Fruit fly (Drosophila melanogaster): ENCODE data around the gene Mpcp2.

Mpcp2 gene

DNA sequence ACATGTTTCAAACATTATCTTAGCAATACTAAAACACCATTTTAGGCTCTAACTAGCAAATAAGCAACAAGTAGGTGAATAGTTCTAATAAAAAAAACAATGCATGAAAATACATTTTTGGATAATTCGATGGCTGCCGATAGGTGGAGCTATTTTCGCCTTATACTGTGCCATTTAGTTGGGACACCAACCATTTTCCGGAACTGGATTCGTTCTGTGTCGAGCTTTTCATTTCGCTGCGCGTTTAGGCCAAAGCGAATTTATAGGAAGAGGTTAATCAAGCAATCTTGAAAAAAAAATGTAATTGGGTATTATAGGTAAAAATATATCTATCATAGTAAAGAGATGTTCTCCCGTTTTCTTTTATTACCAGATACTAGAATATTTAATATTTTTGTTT, 25.2 kb downstream of the Mpcp2 start:
- TF ChIP-seq kay (GFP tag; ENCODE audit: borderline replicate concordance) = peak; percentile 51
- TF ChIP-seq CG7101 (tag; optimal IDR thresholded peaks at IDR 0.05) = no peak
- TF ChIP-seq ovo (GFP tag; optimal IDR thresholded peaks at IDR 0.05) = no peak
- peak; percentile 23 for TF ChIP-seq pad (GFP tag; optimal IDR thresholded peaks at IDR 0.05)
- no peak for TF ChIP-seq toe (GFP tag; optimal IDR thresholded peaks at IDR 0.05)
- TF ChIP-seq CG7045 (GFP tag; optimal IDR thresholded peaks at IDR 0.05) = no peak
- no peak for TF ChIP-seq Clk (GFP tag; optimal IDR thresholded peaks at IDR 0.05)
- no peak for TF ChIP-seq CG5204 (GFP tag; optimal IDR thresholded peaks at IDR 0.05)
- TF ChIP-seq Crg-1 (GFP tag; optimal IDR thresholded peaks at IDR 0.05) = no peak

dm6 chr3L:14563461-14563860, 26.0 kb downstream of the Mpcp2 start:
- no peak for TF ChIP-seq toe (GFP tag; optimal IDR thresholded peaks at IDR 0.05)
- TF ChIP-seq CG12768 (GFP tag; optimal IDR thresholded peaks at IDR 0.05) = no peak
- TF ChIP-seq ovo (GFP tag; optimal IDR thresholded peaks at IDR 0.05) = no peak
- TF ChIP-seq tj (GFP tag; optimal IDR thresholded peaks at IDR 0.05) = no peak
- TF ChIP-seq CG7045 (GFP tag; optimal IDR thresholded peaks at IDR 0.05) = no peak
- TF ChIP-seq bab1 (GFP tag; optimal IDR thresholded peaks at IDR 0.05) = no peak

DNA sequence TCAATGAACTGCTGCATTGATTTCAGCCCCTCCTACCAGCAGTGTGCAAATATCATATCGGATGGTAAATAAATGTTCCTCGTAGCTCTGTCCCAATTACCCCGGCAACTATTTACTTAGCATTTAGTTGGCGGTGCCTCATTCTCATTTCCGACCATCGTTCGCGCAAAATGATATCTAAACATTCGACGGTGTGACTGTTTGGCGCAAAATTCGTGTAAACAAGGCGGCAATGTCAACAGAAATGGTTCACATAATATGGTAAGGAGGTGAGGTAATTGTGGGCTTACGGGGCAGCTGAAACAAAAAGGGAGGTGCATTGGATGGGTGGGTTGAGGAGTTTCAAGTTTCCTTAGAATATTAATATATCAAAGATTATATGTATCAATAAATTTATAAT, 27.0 kb downstream of the Mpcp2 start:
- TF ChIP-seq CG12768 (GFP tag; optimal IDR thresholded peaks at IDR 0.05) (peak; percentile 1), kay (GFP tag; ENCODE audit: borderline replicate concordance) (no peak), ovo (GFP tag; optimal IDR thresholded peaks at IDR 0.05) (peak; percentile 61), pad (GFP tag; optimal IDR thresholded peaks at IDR 0.05) (peak; percentile 13), toe (GFP tag; optimal IDR thresholded peaks at IDR 0.05) (no peak), CG1620 (GFP tag; optimal IDR thresholded peaks at IDR 0.05) (peak; percentile 40), cnc (optimal IDR thresholded peaks at IDR 0.05) (no peak), cic (GFP tag; optimal IDR thresholded peaks at IDR 0.05) (no peak), Clk (GFP tag; optimal IDR thresholded peaks at IDR 0.05) (no peak), CG11617 (GFP tag; optimal IDR thresholded peaks at IDR 0.05) (no peak), Mnt (GFP tag; optimal IDR thresholded peaks at IDR 0.05) (peak; percentile 16), CG7101 (tag; optimal IDR thresholded peaks at IDR 0.05) (peak; percentile 64), Crg-1 (GFP tag; optimal IDR thresholded peaks at IDR 0.05) (peak; percentile 65), tj (GFP tag; optimal IDR thresholded peaks at IDR 0.05) (no peak), Hr96 (GFP tag; optimal IDR thresholded peaks at IDR 0.05) (no peak), bab1 (GFP tag; optimal IDR thresholded peaks at IDR 0.05) (no peak), CG33017 (tag; optimal IDR thresholded peaks at IDR 0.05) (no peak), CG5204 (GFP tag; optimal IDR thresholded peaks at IDR 0.05) (no peak), CG14711 (tag; optimal IDR thresholded peaks at IDR 0.05) (no peak), CG7045 (GFP tag; optimal IDR thresholded peaks at IDR 0.05) (no peak)

dm6 chr3L:14565134-14565587, 27.7 kb downstream of the Mpcp2 start:
- TF ChIP-seq CG7045 (GFP tag; optimal IDR thresholded peaks at IDR 0.05) (no peak), CG12768 (GFP tag; optimal IDR thresholded peaks at IDR 0.05) (no peak), CG14711 (tag; optimal IDR thresholded peaks at IDR 0.05) (no peak), ovo (GFP tag; optimal IDR thresholded peaks at IDR 0.05) (no peak), bab1 (GFP tag; optimal IDR thresholded peaks at IDR 0.05) (no peak), Crg-1 (GFP tag; optimal IDR thresholded peaks at IDR 0.05) (no peak), tj (GFP tag; optimal IDR thresholded peaks at IDR 0.05) (no peak), toe (GFP tag; optimal IDR thresholded peaks at IDR 0.05) (no peak)

- TF ChIP-seq CG7045 (GFP tag; optimal IDR thresholded peaks at IDR 0.05) (no peak), kay (GFP tag; ENCODE audit: borderline replicate concordance) (no peak), Clk (GFP tag; optimal IDR thresholded peaks at IDR 0.05) (no peak), CG1620 (GFP tag; optimal IDR thresholded peaks at IDR 0.05) (no peak), pad (GFP tag; optimal IDR thresholded peaks at IDR 0.05) (no peak), tj (GFP tag; optimal IDR thresholded peaks at IDR 0.05) (no peak), CG5204 (GFP tag; optimal IDR thresholded peaks at IDR 0.05) (no peak), bab1 (GFP tag; optimal IDR thresholded peaks at IDR 0.05) (no peak), Mnt (GFP tag; optimal IDR thresholded peaks at IDR 0.05) (no peak), CG11617 (GFP tag; optimal IDR thresholded peaks at IDR 0.05) (no peak)
These were observed 29.7 kb downstream of the Mpcp2 start, which contains the start of gene CG42758 for dm6 chr3L:14567140-14567539. Gene CG42758, plus strand, starts transcription at chr3L:14567440.

DNA sequence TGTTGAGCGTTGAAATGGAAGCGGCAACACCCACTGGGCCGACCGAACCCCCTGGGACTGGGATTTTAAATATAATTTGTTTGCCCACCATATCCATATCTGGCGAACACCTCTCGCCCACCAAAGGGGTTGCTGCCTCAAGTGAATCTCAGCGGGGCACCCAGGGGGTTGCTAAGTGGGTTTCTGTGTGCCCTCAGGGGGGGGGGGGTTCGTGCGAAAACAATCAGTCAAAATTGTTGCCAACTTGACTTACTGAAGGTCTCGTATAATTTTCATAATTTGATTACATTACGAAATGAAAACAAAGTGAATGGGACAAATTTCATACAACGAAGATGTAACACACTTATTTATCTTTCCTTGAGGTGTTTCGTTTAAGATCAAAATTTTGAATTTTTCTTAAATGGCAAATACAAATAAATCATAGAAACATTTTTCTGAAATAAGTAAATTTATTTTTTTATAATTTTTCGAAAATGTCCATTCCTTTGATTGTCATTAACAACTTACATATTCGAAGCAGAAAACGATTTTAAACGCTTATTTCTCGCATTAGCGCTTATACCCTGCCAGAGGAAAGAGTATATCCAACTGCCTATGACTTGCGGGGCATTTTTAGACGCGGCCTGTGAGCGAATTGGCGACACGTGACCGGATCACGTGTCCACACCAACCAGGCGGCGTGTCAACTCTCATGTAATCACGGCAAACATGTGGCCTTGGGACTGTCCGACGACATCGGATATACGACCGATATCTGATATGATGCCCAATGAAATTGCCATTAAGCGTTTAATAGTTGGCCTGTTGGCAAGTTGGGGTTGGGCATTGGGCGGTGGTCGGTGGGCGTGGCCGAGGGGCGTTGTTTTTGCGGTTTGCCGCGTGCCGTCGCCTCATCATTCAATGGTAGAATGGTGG, 32.4 kb downstream of the Mpcp2 start:
- TF ChIP-seq pad (GFP tag; optimal IDR thresholded peaks at IDR 0.05) (no peak), kay (GFP tag; ENCODE audit: borderline replicate concordance) (no peak), CG1620 (GFP tag; optimal IDR thresholded peaks at IDR 0.05) (no peak), CG14711 (tag; optimal IDR thresholded peaks at IDR 0.05) (no peak), tj (GFP tag; optimal IDR thresholded peaks at IDR 0.05) (no peak), CG33017 (tag; optimal IDR thresholded peaks at IDR 0.05) (no peak), Clk (GFP tag; optimal IDR thresholded peaks at IDR 0.05) (no peak), bab1 (GFP tag; optimal IDR thresholded peaks at IDR 0.05) (no peak), Crg-1 (GFP tag; optimal IDR thresholded peaks at IDR 0.05) (no peak), Hr96 (GFP tag; optimal IDR thresholded peaks at IDR 0.05) (no peak), CG12768 (GFP tag; optimal IDR thresholded peaks at IDR 0.05) (no peak), CG7101 (tag; optimal IDR thresholded peaks at IDR 0.05) (no peak), cic (GFP tag; optimal IDR thresholded peaks at IDR 0.05) (no peak), CG11617 (GFP tag; optimal IDR thresholded peaks at IDR 0.05) (no peak), ovo (GFP tag; optimal IDR thresholded peaks at IDR 0.05) (no peak), toe (GFP tag; optimal IDR thresholded peaks at IDR 0.05) (no peak), CG5204 (GFP tag; optimal IDR thresholded peaks at IDR 0.05) (no peak)

Data from whole organism, adult.